Fruit fly (Drosophila melanogaster): ENCODE data around the gene CG10514.
A peak's percentile ranks its signal among the peaks of the same experiment; 100 is the strongest.

The CG10514 gene

dm6 chr3R:25275276-25275675 lies 4.4 kb downstream of the CG10514 start (continued):
- TF ChIP-seq CG12236 (GFP tag; optimal IDR thresholded peaks at IDR 0.05) (no peak), cas (GFP tag; IDR thresholded peaks at IDR 0.05) (no peak), CG8924 (tag; optimal IDR thresholded peaks at IDR 0.05) (peak; percentile 27), al (GFP tag; IDR thresholded peaks at IDR 0.05) (no peak), CG15073 (GFP tag; optimal IDR thresholded peaks at IDR 0.05) (no peak), scrt (GFP tag; optimal IDR thresholded peaks at IDR 0.05) (peak; percentile 55), Hand (GFP tag; optimal IDR thresholded peaks at IDR 0.05) (peak; percentile 52), CG31224 (GFP tag; IDR thresholded peaks at IDR 0.05) (no peak), CG13424 (tag; optimal IDR thresholded peaks at IDR 0.05) (peak; percentile 36), CG42726 (GFP tag; IDR thresholded peaks at IDR 0.05; ENCODE audit: partially characterized antibody) (no peak), CG4424 (GFP tag; optimal IDR thresholded peaks at IDR 0.05) (no peak), CG12942 (GFP tag; optimal IDR thresholded peaks at IDR 0.05) (no peak), Trl (optimal IDR thresholded peaks at IDR 0.05) (no peak), Trl (GFP tag; optimal IDR thresholded peaks at IDR 0.05) (no peak), chn (GFP tag; optimal IDR thresholded peaks at IDR 0.05) (no peak), CG12299 (tag; optimal IDR thresholded peaks at IDR 0.05) (peak; percentile 36), kay (GFP tag; optimal IDR thresholded peaks at IDR 0.05) (no peak), CG2678 (tag; optimal IDR thresholded peaks at IDR 0.05) (peak; percentile 65), ATbp (GFP tag; optimal IDR thresholded peaks at IDR 0.05) (no peak), GATAe (GFP tag; conservative IDR thresholded peaks at IDR 0.05) (0 out of 2 replicates have a peak, but pooled peaks have one; percentile 9), CG9932 (GFP tag; IDR thresholded peaks at IDR 0.05) (no peak), pzg (GFP tag; optimal IDR thresholded peaks at IDR 0.05) (no peak), wor (GFP tag; IDR thresholded peaks at IDR 0.05) (no peak), CG15479 (GFP tag; optimal IDR thresholded peaks at IDR 0.05) (no peak), gcm (GFP tag; optimal IDR thresholded peaks at IDR 0.05) (no peak), CG2202 (tag; optimal IDR thresholded peaks at IDR 0.05) (no peak), CG15696 (tag; optimal IDR thresholded peaks at IDR 0.05) (no peak), Fer3 (tag; optimal IDR thresholded peaks at IDR 0.05) (peak; percentile 54), CG2120 (GFP tag; optimal IDR thresholded peaks at IDR 0.05) (peak; percentile 29), Ada2b (GFP tag; IDR thresholded peaks at IDR 0.05) (no peak), CG18011 (GFP tag; optimal IDR thresholded peaks at IDR 0.05) (no peak), Adf1 (GFP tag; IDR thresholded peaks at IDR 0.05) (no peak), nerfin-2 (GFP tag; IDR thresholded peaks at IDR 0.05; ENCODE audit: partially characterized antibody) (no peak), CG4617 (GFP tag; optimal IDR thresholded peaks at IDR 0.05; ENCODE audit: borderline replicate concordance) (no peak), CG17385 (GFP tag; optimal IDR thresholded peaks at IDR 0.05) (peak; percentile 22), CG1529 (GFP tag; optimal IDR thresholded peaks at IDR 0.05) (no peak), mam (GFP tag; optimal IDR thresholded peaks at IDR 0.05) (no peak), CG8359 (GFP tag; optimal IDR thresholded peaks at IDR 0.05; ENCODE audit: borderline replicate concordance) (no peak), Sin3A (optimal IDR thresholded peaks at IDR 0.05) (no peak), CG9817 (tag; optimal IDR thresholded peaks at IDR 0.05) (peak; percentile 26), CG17612 (GFP tag; IDR thresholded peaks at IDR 0.05) (no peak), Poxn (GFP tag; IDR thresholded peaks at IDR 0.05) (no peak), dmrt11E (tag; optimal IDR thresholded peaks at IDR 0.05) (no peak), kni (GFP tag; optimal IDR thresholded peaks at IDR 0.05) (no peak), wek (GFP tag; optimal IDR thresholded peaks at IDR 0.05) (no peak), Oli (tag; optimal IDR thresholded peaks at IDR 0.05) (no peak), CG3995 (GFP tag; optimal IDR thresholded peaks at IDR 0.05) (no peak), CG10209 (GFP tag; optimal IDR thresholded peaks at IDR 0.05) (no peak), slbo (GFP tag; IDR thresholded peaks at IDR 0.05) (no peak), CG12659 (GFP tag; optimal IDR thresholded peaks at IDR 0.05) (peak; percentile 23), unc-4 (GFP tag; IDR thresholded peaks at IDR 0.05; ENCODE audit: partially characterized antibody) (no peak), Atf3 (GFP tag; optimal IDR thresholded peaks at IDR 0.05) (no peak)
